Fruit fly (Drosophila melanogaster): ENCODE measurements around the gene stx.

Gene stx

DNA sequence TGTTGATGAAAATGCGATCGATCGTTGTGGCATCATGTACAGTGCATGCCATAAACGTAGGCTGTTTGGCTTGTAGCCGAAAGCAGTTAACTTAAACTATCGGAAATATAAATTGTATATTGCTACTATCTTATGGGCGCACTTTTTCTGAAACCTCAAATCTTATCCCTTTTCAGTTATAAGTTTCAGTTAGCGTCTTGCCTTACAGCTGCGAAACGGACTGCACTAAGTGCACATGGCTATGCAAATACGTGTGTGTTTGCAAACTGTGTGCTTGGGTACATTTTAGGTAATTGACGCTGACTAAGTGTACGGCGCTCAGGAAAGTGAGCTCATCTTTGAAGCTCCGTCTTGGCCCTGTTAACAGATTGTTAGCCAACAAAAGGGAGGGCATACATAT is 30.9 kb upstream of the stx start (continued):
- peak; percentile 23 for TF ChIP-seq CG2120 (GFP tag; optimal IDR thresholded peaks at IDR 0.05)
- no peak for TF ChIP-seq jing (GFP tag; optimal IDR thresholded peaks at IDR 0.05)
- peak; percentile 32 for TF ChIP-seq CG1529 (GFP tag; optimal IDR thresholded peaks at IDR 0.05)
- no peak for TF ChIP-seq CG30020 (tag; optimal IDR thresholded peaks at IDR 0.05)
- peak; percentile 65; the same call in 2 of the 3 replicates for TF ChIP-seq ase (GFP tag; IDR thresholded peaks at IDR 0.05)
- TF ChIP-seq gcm2 (GFP tag; optimal IDR thresholded peaks at IDR 0.05) = peak; percentile 16
- TF ChIP-seq seq (GFP tag; IDR thresholded peaks at IDR 0.05) = peak; percentile 59; the same call in 1 of the 2 replicates
- TF ChIP-seq CG13624 (GFP tag; optimal IDR thresholded peaks at IDR 0.05) = no peak
- no peak for TF ChIP-seq schlank (tag; optimal IDR thresholded peaks at IDR 0.05)
- TF ChIP-seq nau (GFP tag; optimal IDR thresholded peaks at IDR 0.05) = peak; percentile 23
- TF ChIP-seq gem (tag; optimal IDR thresholded peaks at IDR 0.05) = peak; percentile 53
- TF ChIP-seq CG6654 (GFP tag; optimal IDR thresholded peaks at IDR 0.05) = peak; percentile 8
- no peak for TF ChIP-seq en (GFP tag; optimal IDR thresholded peaks at IDR 0.05)
- 0 out of 2 replicates have a peak, but pooled peaks have one; percentile 31 for TF ChIP-seq CG32772 (GFP tag; IDR thresholded peaks at IDR 0.05)
- peak; percentile 11 for TF ChIP-seq mirr (GFP tag; optimal IDR thresholded peaks at IDR 0.05)
- TF ChIP-seq CG12236 (GFP tag; optimal IDR thresholded peaks at IDR 0.05) = no peak
- TF ChIP-seq B-H1 (GFP tag; IDR thresholded peaks at IDR 0.05) = peak; percentile 29; the same call in 1 of the 3 replicates
- no peak for TF ChIP-seq CG12104 (GFP tag; optimal IDR thresholded peaks at IDR 0.05)
- TF ChIP-seq sd (tag; optimal IDR thresholded peaks at IDR 0.05) = no peak
- TF ChIP-seq slp2 (GFP tag; optimal IDR thresholded peaks at IDR 0.05) = peak; percentile 14
- TF ChIP-seq BtbVII (GFP tag; optimal IDR thresholded peaks at IDR 0.05) = no peak
- TF ChIP-seq CG17568 (GFP tag; optimal IDR thresholded peaks at IDR 0.05) = no peak
- TF ChIP-seq HLHmδ (GFP tag; optimal IDR thresholded peaks at IDR 0.05) = no peak
- peak; percentile 16 for TF ChIP-seq scrt (GFP tag; optimal IDR thresholded peaks at IDR 0.05)
- TF ChIP-seq Fer2 (tag; optimal IDR thresholded peaks at IDR 0.05) = no peak
- TF ChIP-seq gsb-n (tag; optimal IDR thresholded peaks at IDR 0.05) = no peak
- peak; percentile 22 for TF ChIP-seq Asciz (GFP tag; optimal IDR thresholded peaks at IDR 0.05)
- peak; percentile 38 for TF ChIP-seq PHDP (tag; optimal IDR thresholded peaks at IDR 0.05)
- peak; percentile 38; the same call in 2 of the 3 replicates for TF ChIP-seq tgo (GFP tag; IDR thresholded peaks at IDR 0.05)
- peak; percentile 22; the same call in 1 of the 2 replicates for TF ChIP-seq CG9215 (GFP tag; IDR thresholded peaks at IDR 0.05)
- TF ChIP-seq H15 (GFP tag; IDR thresholded peaks at IDR 0.05) = peak; percentile 49; the same call in 1 of the 3 replicates
- TF ChIP-seq CG1233 (GFP tag; optimal IDR thresholded peaks at IDR 0.05) = peak; percentile 28
- peak; percentile 3 for TF ChIP-seq CG6765 (GFP tag; optimal IDR thresholded peaks at IDR 0.05)
- no peak for TF ChIP-seq Gsc (GFP tag; IDR thresholded peaks at IDR 0.05)
- peak; percentile 19 for TF ChIP-seq Blimp-1 (GFP tag; optimal IDR thresholded peaks at IDR 0.05)
- TF ChIP-seq Opbp (GFP tag; IDR thresholded peaks at IDR 0.05; ENCODE audit: partially characterized antibody) = no peak
- peak; percentile 44 for TF ChIP-seq CoRest (tag; optimal IDR thresholded peaks at IDR 0.05)
- TF ChIP-seq wek (GFP tag; optimal IDR thresholded peaks at IDR 0.05) = peak; percentile 30
- peak; percentile 54 for TF ChIP-seq ATbp (GFP tag; optimal IDR thresholded peaks at IDR 0.05)
- peak; percentile 7 for TF ChIP-seq odd (GFP tag; optimal IDR thresholded peaks at IDR 0.05)
- peak; percentile 67 for TF ChIP-seq CG1603 (tag; optimal IDR thresholded peaks at IDR 0.05)
- peak; percentile 44 for TF ChIP-seq CG10654 (GFP tag; optimal IDR thresholded peaks at IDR 0.05)
- no peak for TF ChIP-seq CG14710 (tag; optimal IDR thresholded peaks at IDR 0.05)
- TF ChIP-seq CG9609 (GFP tag; optimal IDR thresholded peaks at IDR 0.05) = peak; percentile 29
- TF ChIP-seq grau (tag; optimal IDR thresholded peaks at IDR 0.05) = peak; percentile 39
- TF ChIP-seq lola (GFP tag; optimal IDR thresholded peaks at IDR 0.05) = no peak
- peak; percentile 2 for TF ChIP-seq CG7786 (GFP tag; optimal IDR thresholded peaks at IDR 0.05)
- peak; percentile 51 for TF ChIP-seq vvl (GFP tag; IDR thresholded peaks at IDR 0.05)
- TF ChIP-seq CrebB (tag; optimal IDR thresholded peaks at IDR 0.05) = no peak
- no peak for TF ChIP-seq maf-S (GFP tag; optimal IDR thresholded peaks at IDR 0.05)

All from whole organism, embryonic.